Fruit fly (Drosophila melanogaster) whole organism, embryonic: Measurements from ENCODE around the gene CG3224.

Experiments used
- Gug ChIP-seq: fragments of 200-800 bp; sonication (Bioruptor generic); IDR thresholded peaks from 4 replicates; pipeline ENCODE4 v1.3.6; 2022; ENCODE audit warnings: missing biosample characterization, missing genetic modification characterization
- z ChIP-seq: fragments of 200-800 bp; sonication (Bioruptor generic); IDR thresholded peaks from 3 replicates; pipeline ENCODE4 v1.3.6; 2022; ENCODE audit warnings: missing biosample characterization, missing genetic modification characterization

DNA sequence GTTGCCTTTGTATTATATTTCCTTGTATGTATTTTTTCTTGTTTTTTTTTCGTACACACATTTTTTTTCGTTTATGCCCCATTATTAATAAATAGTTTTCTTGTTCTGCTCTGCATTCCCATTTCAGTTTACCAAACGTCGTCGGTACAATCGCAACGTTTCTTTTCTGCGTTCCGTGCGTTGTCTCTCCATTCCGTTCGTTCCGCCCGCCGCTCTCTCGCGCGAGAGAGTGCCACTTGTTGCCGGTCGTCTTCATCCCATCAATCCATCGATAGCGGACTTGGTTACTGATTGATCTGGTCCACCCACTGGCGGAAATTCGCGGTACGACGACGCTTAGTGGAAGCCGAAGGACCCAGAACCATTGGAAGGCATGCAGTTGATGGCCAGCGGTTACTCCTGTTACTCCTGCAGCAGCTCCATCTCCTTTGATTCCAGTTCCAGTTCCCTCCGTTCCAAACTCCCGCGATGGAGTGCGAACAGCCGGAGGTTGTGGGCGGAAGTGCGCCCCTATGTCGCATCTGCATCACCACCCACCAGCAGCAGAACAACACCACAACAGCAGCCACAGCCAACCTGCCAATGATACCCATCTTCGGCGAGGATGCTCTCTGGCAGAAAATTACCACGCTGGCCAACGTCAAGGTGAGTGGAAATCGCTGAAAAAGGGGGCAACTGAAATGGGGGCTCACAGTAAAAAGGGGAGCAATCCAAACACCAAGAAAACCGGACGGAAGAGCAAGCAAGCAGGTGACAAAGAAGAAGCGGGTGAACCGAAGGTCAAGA, 48.2 kb upstream of the CG3224 start:
- TF ChIP-seq Gug (no peak), z (GFP tag; lab: Robert Waterston, UW) (no peak)
